Worm (Caenorhabditis elegans): ENCODE results near the gene F20D6.5.

DNA sequence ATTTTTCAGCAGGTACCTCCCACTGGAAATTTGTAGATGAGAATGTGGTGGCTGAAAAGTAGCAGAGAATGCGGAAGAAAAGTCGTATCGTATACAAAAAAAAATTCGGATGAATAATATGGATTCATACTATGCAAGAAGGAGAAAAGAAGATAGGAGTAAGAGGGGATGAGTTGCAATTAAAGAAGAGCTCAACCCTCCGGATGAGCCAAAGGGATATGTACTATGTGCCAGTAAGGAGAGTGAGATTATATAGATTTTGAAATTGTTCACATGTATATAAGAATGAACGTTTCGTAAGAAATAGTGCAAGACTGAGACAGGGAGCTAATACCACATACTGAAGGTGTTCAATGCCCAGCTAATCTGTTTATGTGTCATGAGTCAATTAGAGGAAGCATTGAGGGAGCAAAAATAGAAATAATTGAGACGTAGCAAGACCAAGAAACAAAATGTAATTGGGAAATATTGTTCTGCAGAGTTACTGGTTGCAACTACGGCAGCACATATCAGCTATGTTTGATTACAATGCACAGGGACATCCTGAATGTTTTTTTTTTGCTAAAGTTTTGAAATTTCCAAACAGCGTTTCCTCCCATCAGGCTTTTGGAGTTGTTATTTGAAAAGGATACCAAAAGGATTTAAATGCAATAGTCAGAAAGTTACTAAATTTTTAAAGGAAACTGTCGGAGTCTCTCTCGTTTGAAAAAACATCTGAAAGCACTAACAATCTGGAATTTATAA is 6.6 kb downstream of the F20D6.5 start, which contains the start of gene F20D6.8:
- TF ChIP-seq cog-1 (tag; optimal IDR thresholded peaks at IDR 0.05) (no peak), ref-1 (GFP tag; conservative IDR thresholded peaks at IDR 0.05) (no peak), ztf-23 (GFP tag; IDR thresholded peaks at IDR 0.05) (no peak), flt-1 (GFP tag; IDR thresholded peaks at IDR 0.05) (no peak), tab-1 (GFP tag; IDR thresholded peaks at IDR 0.05) (no peak)

Data from whole organism, midembryonic.